Worm (Caenorhabditis elegans) whole organism, dauer: ENCODE results near the gene Y11D7A.5.
"Not testable (repeated sequence)": the region's sequence is repeated elsewhere in the genome, so short reads cannot be mapped to it uniquely, and the experiment has no call there.

Source experiments
- unc-62 ChIP-seq: sonication (generic microtip); optimal IDR thresholded peaks from 2 replicates; lab custom pipeline; 2017; ENCODE audit warnings: missing biosample characterization, missing genetic modification reagents, missing genetic modification characterization

Y11D7A.5 gene

DNA sequence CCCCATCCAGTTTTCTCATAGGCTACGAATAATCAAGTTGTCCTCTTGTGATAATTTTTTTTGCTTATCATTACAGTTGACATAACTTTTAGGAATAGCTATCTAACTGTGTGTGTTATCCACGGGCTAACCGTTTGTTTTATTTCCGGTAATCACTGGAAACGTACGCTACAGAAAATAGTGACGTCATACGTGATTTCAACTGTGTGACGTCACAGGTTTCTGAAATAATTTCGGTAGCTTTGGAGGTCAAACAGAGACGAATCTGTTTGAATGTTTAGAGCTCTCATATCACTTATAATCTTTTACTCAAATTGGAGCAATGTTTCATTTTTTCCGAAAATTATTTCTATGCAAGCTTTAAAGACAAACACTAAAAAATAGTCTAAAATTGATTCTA is 11.5 kb upstream of the Y11D7A.5 start:
- TF ChIP-seq unc-62 (GFP tag; lab: Kevin White, UChicago), result no peak

DNA sequence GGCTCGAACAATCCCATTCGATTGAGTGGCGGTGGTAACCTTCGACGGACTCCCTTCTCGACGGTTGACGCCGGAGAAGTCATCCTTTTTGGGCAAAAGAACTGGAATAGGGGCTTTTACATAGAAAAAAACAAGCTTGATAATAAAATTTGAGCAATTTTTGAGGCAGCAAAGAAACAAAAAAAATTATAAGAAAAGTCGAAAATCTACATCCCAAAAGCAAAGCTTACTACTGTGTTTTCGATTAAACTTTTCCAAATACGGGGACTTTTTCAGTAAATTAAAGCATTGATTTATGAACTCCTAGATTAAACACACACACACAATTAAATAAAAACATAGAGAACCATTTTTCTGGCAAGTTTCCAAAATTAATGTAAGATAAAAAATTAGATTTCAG is 10.7 kb upstream of the Y11D7A.5 start, which contains the start of gene Y11D7A.9:
Gene Y11D7A.9, minus strand, starts transcription at position 101 of the 400 bp plus-strand sequence.
- no peak for TF ChIP-seq unc-62 (GFP tag; lab: Kevin White, UChicago)

DNA sequence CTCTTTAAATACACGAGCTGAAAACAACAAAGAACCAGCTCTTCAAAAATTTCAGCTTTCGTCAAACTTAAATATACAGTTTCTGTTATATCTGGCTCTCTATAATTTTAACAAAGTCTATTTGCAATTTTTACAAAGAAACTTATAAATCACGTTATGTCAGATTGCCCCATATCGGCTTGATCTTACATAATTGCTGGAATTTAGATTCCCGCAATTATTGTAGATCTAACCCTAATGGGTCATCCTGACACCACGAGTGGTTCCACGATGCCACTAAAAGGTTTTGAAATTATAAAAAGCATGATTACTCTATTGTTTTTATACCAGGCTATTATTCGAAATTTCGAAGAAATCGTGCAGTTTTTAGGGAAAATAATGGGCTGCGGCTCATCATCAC is 5.8 kb upstream of the Y11D7A.5 start, which contains the start of gene Y11D7A.8:
Gene Y11D7A.8, plus strand, starts transcription at position 301 of the 400 bp plus-strand sequence.
- TF ChIP-seq unc-62 (GFP tag; lab: Kevin White, UChicago), result no peak

DNA sequence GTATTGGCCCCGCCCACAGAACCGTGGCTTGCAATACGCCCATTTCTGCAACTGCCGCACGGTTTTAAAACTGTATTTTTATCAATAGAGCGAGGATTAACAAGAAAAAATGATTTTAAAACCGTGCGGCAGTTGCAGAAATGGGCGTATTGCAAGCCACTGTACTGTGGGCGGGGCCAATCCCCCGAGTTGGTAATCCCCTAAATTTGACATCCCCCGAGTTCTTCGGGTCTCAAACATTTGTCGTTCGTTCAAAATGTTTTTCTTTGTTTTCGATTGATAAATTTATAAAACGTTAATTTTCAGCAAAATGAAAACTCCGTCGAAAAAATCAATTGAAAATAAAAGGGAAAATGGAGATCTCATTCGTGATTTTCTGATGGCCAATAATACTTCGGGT is 3.9 kb upstream of the Y11D7A.5 start, which contains the start of gene Y11D7A.7:
Gene Y11D7A.7, plus strand, starts transcription at position 301 of the 400 bp plus-strand sequence.
- not testable (repeated sequence) for TF ChIP-seq unc-62 (GFP tag; lab: Kevin White, UChicago)

DNA sequence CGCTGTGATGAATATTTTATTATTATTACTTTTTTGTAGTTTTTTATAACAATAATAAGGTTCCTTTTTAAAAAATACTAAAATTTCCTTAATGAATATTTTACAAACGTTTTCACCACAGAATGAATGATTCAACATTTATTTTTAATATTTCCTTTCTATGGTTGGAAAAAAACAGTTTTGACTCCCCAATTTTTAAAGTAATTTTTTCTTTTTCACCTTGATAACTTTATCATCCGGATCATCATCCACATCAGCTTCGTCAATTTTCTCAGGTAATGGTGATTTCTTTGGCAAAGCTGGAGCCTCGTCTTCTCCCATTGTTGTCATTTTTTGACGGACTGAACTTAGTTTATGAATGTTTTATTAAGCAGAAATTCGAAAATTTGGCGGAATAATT is 1.7 kb downstream of the Y11D7A.5 start, which contains the start of gene rab-28:
Gene rab-28, minus strand, starts transcription at position 343 of the 400 bp plus-strand sequence.
- TF ChIP-seq unc-62 (GFP tag; lab: Kevin White, UChicago), result no peak

DNA sequence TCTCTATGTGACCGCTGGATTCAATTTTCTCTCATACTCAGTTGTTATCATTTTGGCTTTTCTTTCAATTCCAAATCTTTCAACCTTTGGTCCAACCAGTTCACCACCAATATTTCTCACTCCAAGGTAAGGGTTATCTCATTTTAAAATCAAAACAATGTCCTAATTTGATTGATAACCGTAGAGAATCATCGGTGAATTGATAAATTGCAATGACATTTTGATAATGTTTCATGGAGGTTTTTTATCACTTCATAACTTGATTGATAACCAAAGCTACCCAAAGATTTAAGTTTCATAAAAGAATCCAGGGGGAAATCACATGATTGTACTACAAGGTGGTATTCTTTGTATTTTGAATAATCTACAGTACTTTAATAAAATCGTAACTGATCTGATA is 6.2 kb downstream of the Y11D7A.5 start:
- no peak for TF ChIP-seq unc-62 (GFP tag; lab: Kevin White, UChicago)

DNA sequence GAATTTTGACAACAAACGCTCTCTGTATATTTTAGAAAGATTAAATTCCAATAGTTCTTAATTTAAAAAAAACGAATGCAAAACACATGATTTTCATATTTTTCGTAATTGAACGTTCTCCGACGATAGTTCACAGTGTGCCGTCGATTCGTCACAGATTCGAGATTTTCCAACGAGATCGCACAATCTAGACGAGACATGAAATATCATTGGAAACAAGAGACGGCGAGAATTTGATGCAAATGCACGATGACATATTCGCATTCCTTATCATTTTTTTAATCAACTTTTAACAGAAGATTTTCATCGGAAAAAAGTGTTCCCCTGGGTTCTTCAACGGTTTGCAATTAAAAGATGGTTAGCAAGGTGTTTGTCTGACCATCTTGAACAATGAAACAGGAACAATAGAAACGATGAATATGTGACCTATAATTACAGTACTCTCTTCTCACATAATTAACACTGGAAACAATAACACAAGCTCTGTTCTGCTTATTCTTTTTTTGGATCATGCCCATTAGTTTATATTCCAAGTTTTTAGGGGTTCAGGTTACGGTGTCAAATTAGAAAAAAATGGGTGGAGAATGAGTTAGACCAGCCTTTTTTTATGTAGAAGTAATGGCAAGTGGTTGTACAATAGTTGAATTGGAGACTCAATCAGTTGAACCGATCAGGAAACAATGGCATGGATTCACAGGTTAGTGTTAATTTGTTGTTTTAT is 12.7 kb downstream of the Y11D7A.5 start, which contains the start of gene Y11D7A.3:
Gene Y11D7A.3, plus strand, starts transcription at position 671 of the 721 bp plus-strand sequence.
- TF ChIP-seq unc-62 (GFP tag; lab: Kevin White, UChicago), result no peak

DNA sequence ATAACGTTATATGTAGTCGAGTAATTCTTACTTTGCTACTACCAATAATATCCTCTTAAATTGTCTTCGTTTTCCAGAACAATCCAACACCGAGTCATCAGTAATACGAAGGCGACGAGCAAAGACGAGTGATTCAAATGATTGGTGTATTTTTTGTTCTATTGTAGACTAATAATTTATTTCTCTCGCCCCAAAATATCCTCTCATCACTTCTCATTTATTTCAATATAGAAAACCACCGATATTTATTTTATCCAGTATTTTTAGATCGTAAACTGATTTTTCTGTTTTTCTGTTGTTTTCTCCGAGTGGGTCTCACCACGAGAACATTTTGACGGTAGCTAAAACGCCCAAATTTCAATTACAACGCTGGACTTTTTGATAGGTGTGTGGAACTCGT is 17.7 kb downstream of the Y11D7A.5 start:
- TF ChIP-seq unc-62 (GFP tag; lab: Kevin White, UChicago), result no peak

DNA sequence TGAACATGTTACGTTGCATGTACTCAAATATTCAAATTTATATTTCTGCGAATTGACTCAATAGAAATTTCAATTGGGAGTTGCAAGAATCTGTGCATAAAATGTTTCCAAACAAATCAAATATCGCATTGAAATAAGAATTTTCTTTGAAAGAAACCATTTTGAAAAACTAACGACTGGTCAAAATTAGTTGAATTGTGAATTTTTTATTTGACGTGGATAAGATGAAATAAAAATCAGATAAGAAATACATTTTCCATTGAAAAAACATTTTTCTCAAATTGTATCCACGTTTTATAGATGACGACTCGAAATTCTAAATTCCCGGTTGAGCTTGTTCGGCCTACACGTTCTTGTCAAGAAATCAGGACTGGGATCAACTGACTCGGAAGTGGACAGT is 20.5 kb downstream of the Y11D7A.5 start, which contains the start of gene C46C2.3:
Gene C46C2.3, plus strand, starts transcription at position 301 of the 400 bp plus-strand sequence.
- no peak for TF ChIP-seq unc-62 (GFP tag; lab: Kevin White, UChicago)

DNA sequence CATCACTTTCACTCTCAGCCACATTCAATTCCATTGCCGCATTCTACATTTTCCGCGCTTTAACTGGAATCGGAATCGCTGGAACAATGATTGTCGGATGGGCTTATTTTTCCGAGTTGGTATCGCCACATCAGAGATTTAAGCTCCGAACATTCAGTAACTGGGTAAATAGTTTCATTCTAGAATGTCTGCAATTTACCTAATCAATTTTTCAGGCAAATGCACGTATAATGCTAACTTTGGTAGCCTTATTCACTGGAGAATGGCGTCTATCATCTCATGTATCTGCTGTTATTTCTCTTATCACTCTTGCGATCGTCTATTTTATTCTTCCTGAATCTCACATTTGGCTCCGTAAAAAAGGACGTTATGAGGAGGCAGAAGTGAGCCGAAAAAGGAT is 26.9 kb downstream of the Y11D7A.5 start:
- no peak for TF ChIP-seq unc-62 (GFP tag; lab: Kevin White, UChicago)

DNA sequence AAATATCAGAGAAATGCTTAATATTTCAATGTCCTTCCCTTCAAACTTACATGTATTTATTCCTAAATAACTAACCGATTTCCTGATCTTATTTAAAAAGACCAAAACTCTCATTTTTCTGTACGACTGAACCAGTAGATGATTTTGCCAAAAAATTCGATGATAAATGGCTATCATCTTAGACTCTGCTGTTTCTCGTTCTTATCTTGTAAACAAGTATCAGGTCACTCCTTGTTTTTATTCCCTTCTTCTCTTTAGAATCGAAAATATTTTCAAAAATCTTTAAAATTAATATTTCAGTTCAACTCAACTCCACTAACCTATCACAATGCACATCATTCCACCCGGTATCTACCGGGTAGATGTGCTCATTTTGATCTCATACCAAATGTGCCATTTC is 27.9 kb downstream of the Y11D7A.5 start, which contains the start of gene C46C2.2:
Gene C46C2.2, plus strand, starts transcription at position 301 of the 400 bp plus-strand sequence.
- TF ChIP-seq unc-62 (GFP tag; lab: Kevin White, UChicago), result no peak

DNA sequence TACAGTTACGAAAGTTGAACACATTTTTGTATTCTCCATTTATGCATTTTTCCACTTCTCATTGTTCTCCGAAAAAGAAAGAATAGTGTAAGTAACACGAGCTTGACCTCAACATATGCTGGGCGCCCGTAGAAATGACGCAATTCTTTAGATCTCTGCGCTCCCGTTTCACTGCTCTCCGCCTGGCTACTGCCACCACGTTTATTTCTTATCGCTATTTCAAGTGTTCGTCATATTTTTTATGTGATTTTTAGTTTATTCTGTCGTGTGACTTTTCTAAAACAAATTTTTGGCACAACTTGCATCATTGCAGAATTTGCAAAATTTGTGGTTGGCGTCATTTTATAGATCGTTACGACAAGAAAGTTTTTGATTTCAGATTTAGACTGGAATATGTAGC is 28.4 kb downstream of the Y11D7A.5 start:
- no peak for TF ChIP-seq unc-62 (GFP tag; lab: Kevin White, UChicago)

DNA sequence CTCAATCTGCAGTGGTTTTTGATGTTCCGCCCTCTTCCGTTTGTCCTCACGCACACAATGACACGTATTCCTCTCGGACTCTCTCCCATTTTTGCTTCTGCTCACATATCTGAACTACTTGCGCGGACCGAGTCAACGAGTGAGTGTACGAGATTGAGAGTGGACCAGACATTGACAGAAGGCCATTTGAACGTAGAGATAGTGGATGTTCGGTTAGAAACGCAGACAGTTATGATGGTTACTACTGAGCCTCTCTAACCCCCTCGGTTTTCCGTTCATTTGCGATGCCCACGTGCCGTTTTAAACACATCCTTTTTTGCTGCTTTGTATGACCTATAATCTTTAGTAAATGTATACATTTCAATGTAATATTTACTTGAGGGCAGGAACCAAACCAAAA is 28.9 kb downstream of the Y11D7A.5 start:
- TF ChIP-seq unc-62 (GFP tag; lab: Kevin White, UChicago), result no peak

DNA sequence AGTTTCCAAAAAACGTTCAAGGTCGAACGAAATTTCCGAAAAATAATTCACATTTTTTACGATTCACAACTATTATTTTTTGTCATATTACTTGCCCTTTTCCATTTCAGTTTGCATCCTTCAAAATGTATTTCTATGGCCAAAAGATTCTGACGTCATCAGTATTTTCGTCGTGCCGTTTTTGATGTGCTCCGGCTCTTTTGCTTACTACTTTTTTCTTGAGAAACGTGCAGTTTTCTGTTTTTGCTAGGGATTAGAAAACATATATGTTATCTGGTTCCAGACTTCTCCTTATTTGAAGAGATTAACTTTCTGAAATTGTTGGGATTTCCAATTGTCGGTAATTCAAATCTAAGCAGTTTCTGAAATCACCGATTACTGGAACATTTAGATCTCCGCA is 29.5 kb downstream of the Y11D7A.5 start:
- no peak for TF ChIP-seq unc-62 (GFP tag; lab: Kevin White, UChicago)

DNA sequence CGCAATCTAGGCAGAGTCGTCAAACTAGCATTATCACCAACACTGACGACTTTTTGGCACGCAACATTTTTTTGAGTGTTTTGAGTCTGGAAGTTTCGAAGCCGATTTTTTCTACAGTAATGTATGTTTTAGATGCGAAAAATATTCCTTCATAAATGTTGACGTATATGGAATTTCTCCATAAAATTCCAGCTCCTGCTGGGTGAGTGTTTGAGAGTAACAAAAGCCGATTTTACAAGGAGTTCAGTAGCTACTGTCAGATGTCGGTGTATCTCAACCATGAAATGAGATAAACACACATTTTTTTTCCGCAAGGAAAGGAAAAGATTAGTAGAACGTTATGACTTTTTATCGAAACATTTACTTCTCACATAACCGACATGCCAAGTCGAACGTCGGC is 30.5 kb downstream of the Y11D7A.5 start:
- TF ChIP-seq unc-62 (GFP tag; lab: Kevin White, UChicago), result no peak

DNA sequence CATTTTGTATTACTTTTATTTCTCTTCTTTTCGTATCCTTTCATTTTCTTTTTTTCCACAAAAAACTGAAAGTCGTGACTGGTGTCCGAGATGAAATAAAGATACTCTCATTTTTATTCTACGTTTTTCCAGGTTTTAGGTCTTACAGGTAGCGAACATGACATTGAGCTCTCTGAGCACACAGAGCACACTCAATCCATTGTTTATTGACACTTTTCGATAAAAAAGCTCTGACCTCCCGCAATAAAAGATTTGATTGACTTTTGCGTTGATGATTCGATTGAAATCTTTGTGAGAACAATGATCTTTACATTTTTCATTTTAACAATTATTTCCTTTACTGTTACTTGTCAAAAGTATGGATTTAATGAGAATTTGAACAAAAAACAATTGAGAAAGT is 33.2 kb downstream of the Y11D7A.5 start, which contains the start of gene C46C2.6:
Gene C46C2.6, plus strand, starts transcription at position 301 of the 400 bp plus-strand sequence.
- TF ChIP-seq unc-62 (GFP tag; lab: Kevin White, UChicago), result no peak

DNA sequence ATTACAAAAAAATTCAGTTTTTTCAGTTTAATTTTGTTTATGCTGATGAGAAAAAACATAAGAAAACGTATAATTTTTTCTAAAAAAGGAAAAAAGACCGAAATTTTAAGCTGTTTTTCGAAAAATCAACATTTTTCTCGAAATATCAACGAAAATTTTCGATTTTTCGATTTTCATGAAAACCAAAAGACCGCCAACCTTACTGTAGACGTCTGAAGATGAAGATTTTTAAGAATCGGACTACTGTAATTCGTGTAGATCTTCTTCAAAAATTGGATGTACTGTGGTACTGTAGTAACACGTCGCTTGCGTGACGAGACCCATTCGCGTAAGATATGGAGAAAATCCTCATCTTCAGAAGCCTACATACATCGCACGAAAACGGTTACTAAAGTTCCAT is 34.5 kb downstream of the Y11D7A.5 start:
- TF ChIP-seq unc-62 (GFP tag; lab: Kevin White, UChicago), result no peak
